Worm (Caenorhabditis elegans) whole organism, midembryonic: Measurements from ENCODE around the gene Y37E11AL.12.

Experiments used
- T22C8.4 ChIP-seq: fragments of 200-800 bp; sonication (Bioruptor generic); IDR thresholded peaks from 2 replicates; pipeline ENCODE4 v1.3.6; 2022; ENCODE audit warnings: missing genetic modification characterization, missing compliant biosample characterization
- klf-2 ChIP-seq: fragments of 200-800 bp; sonication (Bioruptor generic); conservative IDR thresholded peaks from 2 replicates; pipeline ENCODE4 v1.3.6; 2022; ENCODE audit warnings: missing genetic modification reagents, missing genetic modification characterization, missing compliant biosample characterization
- ref-1 ChIP-seq: fragments of 200-800 bp; sonication (Bioruptor generic); conservative IDR thresholded peaks from 2 replicates; pipeline ENCODE4 v1.3.6; 2022; ENCODE audit warnings: missing genetic modification reagents, missing genetic modification characterization, missing compliant biosample characterization
- ztf-29 ChIP-seq: fragments of 200-800 bp; sonication (Bioruptor generic); IDR thresholded peaks from 2 replicates; pipeline ENCODE4 v1.3.6; 2022; ENCODE audit warnings: missing genetic modification reagents, missing genetic modification characterization, missing compliant biosample characterization

- TF ChIP-seq ref-1 (no peak), klf-2 (GFP tag; lab: Robert Waterston, UW) (no peak), ztf-29 (GFP tag; lab: Robert Waterston, UW) (no peak), T22C8.4 (GFP tag; lab: Robert Waterston, UW) (no peak)
These were observed 41.8 kb downstream of the Y37E11AL.12 start for ce11 chrIV:3659951-3660350.
